Fruit fly (Drosophila melanogaster): Measurements from ENCODE around the gene CG14708.

Gene CG14708

DNA sequence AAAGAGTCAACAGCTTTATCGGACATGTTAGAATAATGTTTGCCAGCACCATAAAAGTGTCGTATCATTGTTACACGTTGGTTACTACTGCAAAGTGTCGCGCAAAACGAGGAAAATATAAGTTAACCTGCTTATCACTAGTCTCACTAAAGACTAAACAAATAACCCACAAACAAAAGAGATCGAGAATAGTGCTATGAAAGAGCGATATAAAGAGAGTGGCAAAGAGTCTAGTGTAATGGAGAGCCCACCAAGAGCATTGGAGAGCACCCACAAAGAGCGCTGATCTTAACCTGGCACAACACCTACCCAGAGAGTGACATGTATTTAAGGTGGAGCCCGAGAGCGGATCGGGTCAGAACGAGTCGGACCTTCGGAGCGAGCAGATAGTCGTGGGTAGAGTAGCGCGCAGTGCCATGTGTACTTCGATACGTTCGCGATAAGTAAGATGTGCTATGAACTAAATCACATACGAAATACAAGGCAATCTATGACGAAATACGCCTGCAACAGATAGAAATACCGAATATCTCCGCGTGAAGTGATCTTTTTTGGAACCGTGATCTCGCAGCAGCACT is 15.0 kb downstream of the CG14708 start, which contains the start of gene Mrp4 (continued):
- TF ChIP-seq CG34376 (GFP tag; optimal IDR thresholded peaks at IDR 0.05) (peak; percentile 86), Gsc (GFP tag; IDR thresholded peaks at IDR 0.05) (no peak), CG9876 (GFP tag; optimal IDR thresholded peaks at IDR 0.05) (peak; percentile 11), CG9437 (GFP tag; optimal IDR thresholded peaks at IDR 0.05) (peak; percentile 31), Dek (tag; optimal IDR thresholded peaks at IDR 0.05) (no peak), Neu2 (GFP tag; optimal IDR thresholded peaks at IDR 0.05; ENCODE audit: borderline replicate concordance) (no peak), Vsx1 (GFP tag; optimal IDR thresholded peaks at IDR 0.05) (no peak), Trl (optimal IDR thresholded peaks at IDR 0.05) (peak; percentile 99 to 100), Trl (GFP tag; optimal IDR thresholded peaks at IDR 0.05) (peak; percentile 54), CG43689 (GFP tag; IDR thresholded peaks at IDR 0.05) (no peak), lilli (GFP tag; optimal IDR thresholded peaks at IDR 0.05) (peak; percentile 39), CG11456 (GFP tag; IDR thresholded peaks at IDR 0.05) (peak; percentile 34; the same call in 1 of the 3 replicates), CG8359 (GFP tag; optimal IDR thresholded peaks at IDR 0.05; ENCODE audit: borderline replicate concordance) (no peak), HLH4C (GFP tag; IDR thresholded peaks at IDR 0.05; ENCODE audit: partially characterized antibody) (peak; percentile 56; the same call in 2 of the 3 replicates), CG15269 (tag; optimal IDR thresholded peaks at IDR 0.05) (peak; percentile 20), vnd (GFP tag; IDR thresholded peaks at IDR 0.05; ENCODE audit: partially characterized antibody) (no peak), CG3726 (GFP tag; IDR thresholded peaks at IDR 0.05) (no peak; the same call in 2 of the 3 replicates), D (optimal IDR thresholded peaks at IDR 0.05) (no peak), D (GFP tag; optimal IDR thresholded peaks at IDR 0.05) (no peak), CG14441 (GFP tag; IDR thresholded peaks at IDR 0.05) (0 out of 2 replicates have a peak, but pooled peaks have one; percentile 6), psq (GFP tag; optimal IDR thresholded peaks at IDR 0.05) (no peak), chif (GFP tag; optimal IDR thresholded peaks at IDR 0.05) (no peak), klu (GFP tag; IDR thresholded peaks at IDR 0.05) (no peak), H2.0 (GFP tag; IDR thresholded peaks at IDR 0.05) (no peak), CG5245 (GFP tag; optimal IDR thresholded peaks at IDR 0.05) (no peak), ken (GFP tag; IDR thresholded peaks at IDR 0.05) (no peak), ham (GFP tag; IDR thresholded peaks at IDR 0.05) (no peak), Lpt (GFP tag; optimal IDR thresholded peaks at IDR 0.05) (no peak), CG32532 (GFP tag; IDR thresholded peaks at IDR 0.05) (peak; percentile 78; the same call in 1 of the 2 replicates), Dbx (GFP tag; IDR thresholded peaks at IDR 0.05) (peak; percentile 76; the same call in 2 of the 3 replicates), pum (GFP tag; optimal IDR thresholded peaks at IDR 0.05) (no peak), z (GFP tag; IDR thresholded peaks at IDR 0.05) (peak; percentile 57; the same call in 2 of the 3 replicates), CG6689 (GFP tag; IDR thresholded peaks at IDR 0.05) (peak; percentile 43; the same call in 1 of the 2 replicates), CG5953 (GFP tag; IDR thresholded peaks at IDR 0.05) (no peak), CG4424 (GFP tag; optimal IDR thresholded peaks at IDR 0.05) (no peak), wor (GFP tag; IDR thresholded peaks at IDR 0.05) (no peak), Nf-YB (GFP tag; optimal IDR thresholded peaks at IDR 0.05) (no peak), unc-4 (GFP tag; IDR thresholded peaks at IDR 0.05; ENCODE audit: partially characterized antibody) (peak; percentile 48; the same call in 1 of the 2 replicates), trem (tag; optimal IDR thresholded peaks at IDR 0.05) (no peak), CG32772 (GFP tag; IDR thresholded peaks at IDR 0.05) (no peak), Hmr (GFP tag; optimal IDR thresholded peaks at IDR 0.05) (peak; percentile 72), Tbp (GFP tag; optimal IDR thresholded peaks at IDR 0.05) (no peak), eyg (GFP tag; optimal IDR thresholded peaks at IDR 0.05) (no peak), CG4617 (GFP tag; optimal IDR thresholded peaks at IDR 0.05; ENCODE audit: borderline replicate concordance) (no peak), CG4707 (GFP tag; optimal IDR thresholded peaks at IDR 0.05) (no peak), CG14667 (GFP tag; IDR thresholded peaks at IDR 0.05) (no peak), Doc2 (GFP tag; IDR thresholded peaks at IDR 0.05) (no peak), CG15073 (GFP tag; optimal IDR thresholded peaks at IDR 0.05) (no peak), Hand (GFP tag; optimal IDR thresholded peaks at IDR 0.05) (peak; percentile 74), Optix (GFP tag; IDR thresholded peaks at IDR 0.05) (no peak), fd3F (GFP tag; optimal IDR thresholded peaks at IDR 0.05) (no peak)
